Fruit fly (Drosophila melanogaster) whole organism, adult: Measurements from ENCODE around the gene CG1271.

Experiments used
- CG11617 ChIP-seq: fragments of 200-800 bp; sonication (Bioruptor generic); optimal IDR thresholded peaks from 2 replicates; lab custom pipeline; 2017; ENCODE audit warnings: mild to moderate bottlenecking, missing biosample characterization, missing genetic modification reagents, missing genetic modification characterization
- CG12768 ChIP-seq: fragments of 200-800 bp; sonication (Bioruptor generic); optimal IDR thresholded peaks from 2 replicates; lab custom pipeline; 2017; ENCODE audit warnings: missing biosample characterization, missing genetic modification characterization, mild to moderate bottlenecking, moderate library complexity, missing genetic modification reagents
- CG14711 ChIP-seq: fragments of 200-800 bp; sonication (Bioruptor generic); optimal IDR thresholded peaks from 2 replicates; lab custom pipeline; 2018; ENCODE audit warnings: missing biosample characterization, mild to moderate bottlenecking, missing genetic modification characterization, moderate library complexity
- CG1620 ChIP-seq: fragments of 200-800 bp; sonication (Bioruptor generic); optimal IDR thresholded peaks from 2 replicates; lab custom pipeline; 2016; ENCODE audit warnings: missing biosample characterization, missing genetic modification characterization
- CG33017 ChIP-seq: fragments of 200-800 bp; sonication (Bioruptor generic); optimal IDR thresholded peaks from 2 replicates; lab custom pipeline; 2018; ENCODE audit warnings: missing biosample characterization, mild to moderate bottlenecking, missing genetic modification characterization, moderate library complexity
- CG5204 ChIP-seq: fragments of 200-800 bp; sonication (Bioruptor generic); optimal IDR thresholded peaks from 2 replicates; lab custom pipeline; 2016; ENCODE audit warnings: missing biosample characterization, missing genetic modification characterization
- CG7045 ChIP-seq: fragments of 200-800 bp; sonication (Bioruptor generic); optimal IDR thresholded peaks from 2 replicates; lab custom pipeline; 2017; ENCODE audit warnings: missing biosample characterization, mild to moderate bottlenecking, missing genetic modification characterization
- Crg-1 ChIP-seq: fragments of 200-800 bp; sonication (Bioruptor generic); optimal IDR thresholded peaks from 2 replicates; lab custom pipeline; 2016; ENCODE audit warnings: missing biosample characterization, missing genetic modification characterization
- Mnt ChIP-seq: fragments of 200-800 bp; sonication (Bioruptor generic); optimal IDR thresholded peaks from 2 replicates; lab custom pipeline; 2016; ENCODE audit warnings: missing biosample characterization, mild to moderate bottlenecking, missing genetic modification characterization
- cic ChIP-seq: fragments of 200-800 bp; sonication (Bioruptor generic); optimal IDR thresholded peaks from 2 replicates; lab custom pipeline; 2017; ENCODE audit warnings: missing biosample characterization, mild to moderate bottlenecking, missing genetic modification characterization, moderate library complexity
- ovo ChIP-seq: fragments of 200-800 bp; sonication (Bioruptor generic); optimal IDR thresholded peaks from 2 replicates; lab custom pipeline; 2016; ENCODE audit warnings: missing biosample characterization, missing genetic modification characterization
- tj ChIP-seq: fragments of 200-800 bp; sonication (Bioruptor generic); optimal IDR thresholded peaks from 3 replicates; lab custom pipeline; 2017; ENCODE audit warnings: missing biosample characterization, mild to moderate bottlenecking, missing genetic modification characterization, moderate library complexity

The CG1271 gene

DNA sequence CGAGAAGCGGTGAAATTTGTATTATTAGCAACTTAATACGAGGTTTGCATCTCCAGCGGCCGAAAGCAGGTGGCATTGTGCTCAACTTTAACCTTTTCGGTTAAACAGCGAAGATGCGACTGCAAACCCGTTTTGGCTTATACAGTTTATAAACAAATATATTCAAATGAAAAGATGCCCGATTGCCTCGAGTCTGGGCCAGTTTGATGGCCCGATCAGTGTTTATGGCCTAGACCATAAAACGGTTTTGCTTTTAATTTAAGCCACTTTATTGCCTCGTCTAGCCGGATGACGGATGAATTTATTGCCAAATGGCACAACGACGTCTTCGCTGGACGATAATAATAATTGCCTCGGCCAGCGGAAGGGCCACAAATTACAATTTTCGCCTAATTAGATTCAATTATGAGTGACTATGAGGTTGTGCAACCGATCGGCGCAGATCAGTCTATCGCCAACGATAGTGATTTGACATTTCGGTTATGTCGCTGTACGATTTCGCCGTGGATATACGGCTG is 50.3 kb downstream of the CG1271 start:
- no peak for TF ChIP-seq CG12768
- TF ChIP-seq CG1620 (GFP tag; lab: Kevin White, UChicago): no peak
- no peak for TF ChIP-seq CG11617 (GFP tag; lab: Kevin White, UChicago)
- no peak for TF ChIP-seq cic
- TF ChIP-seq CG14711 (tag; lab: Kevin White, UChicago): no peak
- TF ChIP-seq CG33017 (tag; lab: Kevin White, UChicago): no peak
- TF ChIP-seq CG5204 (GFP tag; lab: Kevin White, UChicago): no peak
- TF ChIP-seq CG7045: no peak
- no peak for TF ChIP-seq Crg-1 (GFP tag; lab: Kevin White, UChicago)
- TF ChIP-seq Mnt (GFP tag; lab: Kevin White, UChicago): no peak
- no peak for TF ChIP-seq ovo (GFP tag; lab: Kevin White, UChicago)
- no peak for TF ChIP-seq tj
